Fruit fly (Drosophila melanogaster) whole organism: ENCODE results near the gene CG7149.

ENCODE experiments used
- CG8478 ChIP-seq: fragments of >200 bp; optimal IDR thresholded peaks from 2 replicates; lab custom pipeline; 2018; ENCODE audit warnings: inconsistent platforms
- Dll ChIP-seq: fragments of >200 bp; optimal IDR thresholded peaks from 2 replicates; lab custom pipeline; 2017
- EcR ChIP-seq, 2 experiments: fragments of >200 bp; optimal IDR thresholded peaks; 2 replicates each; lab custom pipeline; 2017; ENCODE audit warnings: missing biosample characterization in 2 of 2, missing genetic modification characterization in 2 of 2, missing genetic modification reagents in 2 of 2
- pan ChIP-seq: fragments of >200 bp; optimal IDR thresholded peaks from 2 replicates; lab custom pipeline; 2017
- psq ChIP-seq: fragments of >200 bp; optimal IDR thresholded peaks from 2 replicates; lab custom pipeline; 2017
- usp ChIP-seq: fragments of >200 bp; optimal IDR thresholded peaks from 2 replicates; lab custom pipeline; 2017; ENCODE audit warnings: missing biosample characterization, missing genetic modification characterization, mixed read lengths

dm6 chr2L:7781165-7781564 lies 9.2 kb downstream of the CG7149 start, which contains the start of gene CG7164:
- TF ChIP-seq usp (GFP tag; lab: Kevin White, UChicago), result no peak
- TF ChIP-seq psq (lab: Kevin White, UChicago), result no peak
- no peak for TF ChIP-seq Dll (lab: Kevin White, UChicago)
- TF ChIP-seq CG8478 (lab: Kevin White, UChicago), result no peak
- TF ChIP-seq pan (lab: Kevin White, UChicago), result no peak
- TF ChIP-seq EcR (GFP tag; optimal IDR thresholded peaks at IDR 0.05; lab: Kevin White, UChicago), result no peak
